Worm (Caenorhabditis elegans): Measurements from ENCODE around the gene Y69A2AR.1.

Gene Y69A2AR.1

ce11 chrIV:2708329-2708965 lies 41.6 kb downstream of the Y69A2AR.1 start (continued):
- TF ChIP-seq atf-7 (tag; optimal IDR thresholded peaks at IDR 0.05), result peak; percentile 61
- no peak for TF ChIP-seq him-1 (tag; optimal IDR thresholded peaks at IDR 0.05)
- peak; percentile 67 for TF ChIP-seq ekl-4 (GFP tag; IDR thresholded peaks at IDR 0.05)
- TF ChIP-seq somi-1 (GFP tag; optimal IDR thresholded peaks at IDR 0.05), result peak; percentile 53
- TF ChIP-seq F23B12.7 (tag; optimal IDR thresholded peaks at IDR 0.05; ENCODE audit: insufficient read depth), result no peak
- TF ChIP-seq attf-6 (GFP tag; IDR thresholded peaks at IDR 0.05), result no peak
- peak; percentile 7 for TF ChIP-seq zim-3 (tag; optimal IDR thresholded peaks at IDR 0.05)
- no peak for TF ChIP-seq Y79H2A.3 (GFP tag; conservative IDR thresholded peaks at IDR 0.05)
- peak; percentile 5 for TF ChIP-seq die-1 (tag; optimal IDR thresholded peaks at IDR 0.05)
- TF ChIP-seq lin-54 (GFP tag; optimal IDR thresholded peaks at IDR 0.05), result peak; percentile 57
- no peak for TF ChIP-seq Y53F4B.3 (GFP tag; IDR thresholded peaks at IDR 0.05)
- peak; percentile 72; the same call in 1 of the 2 replicates for TF ChIP-seq let-526 (GFP tag; IDR thresholded peaks at IDR 0.05)
- TF ChIP-seq Y53G8AR.9 (GFP tag; conservative IDR thresholded peaks at IDR 0.05), result 0 out of 2 replicates have a peak, but pooled peaks have one; percentile 63
- TF ChIP-seq mes-4 (tag; optimal IDR thresholded peaks at IDR 0.05), result no peak
- TF ChIP-seq nfya-2 (GFP tag; IDR thresholded peaks at IDR 0.05), result no peak
- TF ChIP-seq egl-18 (GFP tag; IDR thresholded peaks at IDR 0.05), result no peak
- TF ChIP-seq cebp-2 (GFP tag; IDR thresholded peaks at IDR 0.05), result no peak
- peak; percentile 85 for TF ChIP-seq K12H6.12 (tag; optimal IDR thresholded peaks at IDR 0.05)
- peak; percentile 71 for TF ChIP-seq chd-7 (tag; optimal IDR thresholded peaks at IDR 0.05)
- peak; percentile 54; the same call in 1 of the 2 replicates for TF ChIP-seq cebp-1 (GFP tag; IDR thresholded peaks at IDR 0.05)
- peak; percentile 87 for TF ChIP-seq cebp-1 (tag; optimal IDR thresholded peaks at IDR 0.05)
- peak; percentile 61; the same call in 1 of the 2 replicates for TF ChIP-seq hmg-20 (GFP tag; IDR thresholded peaks at IDR 0.05)
- TF ChIP-seq madf-8 (GFP tag; conservative IDR thresholded peaks at IDR 0.05), result no peak
- TF ChIP-seq nhr-120 (GFP tag; IDR thresholded peaks at IDR 0.05), result no peak
- TF ChIP-seq C06A6.2 (GFP tag; conservative IDR thresholded peaks at IDR 0.05), result peak; percentile 66; the same call in 1 of the 2 replicates
- 0 out of 2 replicates have a peak, but pooled peaks have one; percentile 59 for TF ChIP-seq Y95B8A.8 (GFP tag; IDR thresholded peaks at IDR 0.05)
- peak; percentile 54 for TF ChIP-seq attf-5 (GFP tag; optimal IDR thresholded peaks at IDR 0.05)
- TF ChIP-seq mcd-1 (GFP tag; IDR thresholded peaks at IDR 0.05), result peak; percentile 76
- peak; percentile 1 for TF ChIP-seq ama-1 (optimal IDR thresholded peaks at IDR 0.05)
- no peak for TF ChIP-seq ama-1 (GFP tag; optimal IDR thresholded peaks at IDR 0.05)
- TF ChIP-seq unc-62 (GFP tag; optimal IDR thresholded peaks at IDR 0.05), result no peak
- TF ChIP-seq xnd-1 (tag; optimal IDR thresholded peaks at IDR 0.05), result no peak
- TF ChIP-seq pbrm-1 (GFP tag; IDR thresholded peaks at IDR 0.05), result peak; percentile 81
- TF ChIP-seq nhr-179 (tag; optimal IDR thresholded peaks at IDR 0.05), result no peak
- no peak for TF ChIP-seq ztf-28 (GFP tag; IDR thresholded peaks at IDR 0.05)
- TF ChIP-seq dpff-1 (tag; optimal IDR thresholded peaks at IDR 0.05), result no peak
- TF ChIP-seq efl-1 (GFP tag; optimal IDR thresholded peaks at IDR 0.05), result no peak
- no peak for TF ChIP-seq F49E8.2 (tag; optimal IDR thresholded peaks at IDR 0.05; ENCODE audit: insufficient read depth)
- no peak for TF ChIP-seq ztf-6 (GFP tag; IDR thresholded peaks at IDR 0.05)
- no peak for TF ChIP-seq rec-8 (tag; optimal IDR thresholded peaks at IDR 0.05)
- TF ChIP-seq D2030.7 (GFP tag; IDR thresholded peaks at IDR 0.05), result no peak
- TF ChIP-seq ceh-27 (GFP tag; optimal IDR thresholded peaks at IDR 0.05), result peak; percentile 82
- TF ChIP-seq fkh-3 (tag; optimal IDR thresholded peaks at IDR 0.05), result no peak
- no peak for TF ChIP-seq nhr-90 (tag; optimal IDR thresholded peaks at IDR 0.05)
- peak; percentile 14 for TF ChIP-seq repo-1 (tag; optimal IDR thresholded peaks at IDR 0.05)
- TF ChIP-seq hrde-1 (tag; optimal IDR thresholded peaks at IDR 0.05; ENCODE audit: borderline replicate concordance), result no peak
- TF ChIP-seq unc-130 (GFP tag; optimal IDR thresholded peaks at IDR 0.05), result no peak
- TF ChIP-seq B0035.1 (tag; optimal IDR thresholded peaks at IDR 0.05), result no peak
- TF ChIP-seq sdz-38 (tag; optimal IDR thresholded peaks at IDR 0.05), result no peak

Data from whole organism, young adult.